Worm (Caenorhabditis elegans): ENCODE data around the gene F26A1.9.

The F26A1.9 gene

DNA sequence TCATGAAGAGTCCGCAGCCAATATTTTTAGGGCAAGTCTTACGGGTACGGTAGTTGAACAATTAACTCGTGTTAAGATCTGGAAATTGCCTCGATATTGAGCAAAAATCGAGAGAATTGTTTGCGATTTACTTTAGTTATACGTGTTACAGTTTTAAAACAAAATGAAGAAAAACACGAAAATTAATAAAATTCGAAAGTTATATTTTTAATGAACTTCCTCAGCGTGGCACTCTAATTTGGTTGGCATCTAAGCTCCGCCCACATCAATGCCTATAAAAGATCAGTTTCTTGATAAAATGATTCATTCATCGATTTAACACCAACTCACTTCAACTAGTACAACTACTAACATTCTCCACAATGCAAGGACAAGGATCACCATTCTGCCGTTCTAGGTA is 41.1 kb upstream of the F26A1.9 start, which contains the start of gene gipc-1:
gipc-1 (plus strand) TSS at position 301 of the 400 bp plus-strand sequence.
- TF ChIP-seq unc-30 (tag; optimal IDR thresholded peaks at IDR 0.05) (no peak), ama-1 (optimal IDR thresholded peaks at IDR 0.05) (no peak), blmp-1 (tag; optimal IDR thresholded peaks at IDR 0.05) (no peak), snpc-4 (tag; optimal IDR thresholded peaks at IDR 0.05) (no peak), mef-2 (tag; optimal IDR thresholded peaks at IDR 0.05) (no peak), nhr-85 (tag) (no peak), ztf-4 (tag; optimal IDR thresholded peaks at IDR 0.05) (no peak), C04F5.9 (tag; optimal IDR thresholded peaks at IDR 0.05) (no peak), nhr-76 (tag; optimal IDR thresholded peaks at IDR 0.05) (no peak), efl-3 (GFP tag; optimal IDR thresholded peaks at IDR 0.05) (no peak), hlh-4 (tag; optimal IDR thresholded peaks at IDR 0.05) (no peak), dsc-1 (tag; optimal IDR thresholded peaks at IDR 0.05) (no peak), ets-5 (GFP tag; IDR thresholded peaks at IDR 0.05) (no peak), ceh-8 (GFP tag; optimal IDR thresholded peaks at IDR 0.05) (no peak), F16B12.6 (tag; optimal IDR thresholded peaks at IDR 0.05) (no peak), egl-27 (tag; optimal IDR thresholded peaks at IDR 0.05) (no peak), grh-1 (GFP tag; IDR thresholded peaks at IDR 0.05) (no peak), fkh-4 (tag; optimal IDR thresholded peaks at IDR 0.05; ENCODE audit: borderline replicate concordance) (no peak), nhr-12 (tag; optimal IDR thresholded peaks at IDR 0.05) (no peak), skn-1 (tag; optimal IDR thresholded peaks at IDR 0.05) (no peak)

DNA sequence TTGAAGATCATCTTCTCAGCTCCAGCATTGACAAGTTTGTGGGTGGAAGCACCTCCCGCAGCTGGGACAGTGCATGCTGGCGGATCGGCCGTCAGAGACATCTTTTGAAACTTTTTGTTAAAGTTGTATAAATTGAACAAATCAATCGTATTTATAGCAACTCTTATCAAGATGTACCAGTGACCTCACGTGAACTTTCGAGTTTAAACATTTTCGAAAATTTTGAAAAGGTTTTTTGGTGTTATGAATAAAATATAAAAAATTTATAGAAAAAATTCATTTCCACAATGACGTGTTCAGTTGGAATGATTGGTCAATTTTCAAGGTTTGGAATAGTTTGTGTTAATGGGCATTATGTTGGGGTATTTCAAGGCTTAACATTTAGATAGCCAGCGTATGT is 39.3 kb upstream of the F26A1.9 start, which contains the start of the genes msd-4 and C35D10.3:
msd-4 (minus strand) TSS at position 101 of the 400 bp plus-strand sequence.
C35D10.3 (plus strand) TSS at position 279 of the 400 bp plus-strand sequence.
- TF ChIP-seq C16A3.4 (tag; optimal IDR thresholded peaks at IDR 0.05) (no peak), swsn-7 (tag; optimal IDR thresholded peaks at IDR 0.05) (no peak), fos-1 (tag; optimal IDR thresholded peaks at IDR 0.05) (no peak), hlh-17 (GFP tag; optimal IDR thresholded peaks at IDR 0.05; ENCODE audit: borderline replicate concordance) (no peak), ets-5 (GFP tag; IDR thresholded peaks at IDR 0.05) (no peak), ztf-11 (tag; optimal IDR thresholded peaks at IDR 0.05) (no peak), mab-9 (GFP tag; IDR thresholded peaks at IDR 0.05) (no peak), pag-3 (tag; optimal IDR thresholded peaks at IDR 0.05; ENCODE audit: borderline replicate concordance, insufficient read depth) (no peak), nhr-84 (tag; optimal IDR thresholded peaks at IDR 0.05) (no peak), tbx-2 (tag; optimal IDR thresholded peaks at IDR 0.05) (no peak), nhr-77 (tag; optimal IDR thresholded peaks at IDR 0.05) (no peak), zip-4 (GFP tag; optimal IDR thresholded peaks at IDR 0.05) (no peak), ceh-8 (GFP tag; optimal IDR thresholded peaks at IDR 0.05) (no peak), skn-1 (tag; optimal IDR thresholded peaks at IDR 0.05) (no peak)

DNA sequence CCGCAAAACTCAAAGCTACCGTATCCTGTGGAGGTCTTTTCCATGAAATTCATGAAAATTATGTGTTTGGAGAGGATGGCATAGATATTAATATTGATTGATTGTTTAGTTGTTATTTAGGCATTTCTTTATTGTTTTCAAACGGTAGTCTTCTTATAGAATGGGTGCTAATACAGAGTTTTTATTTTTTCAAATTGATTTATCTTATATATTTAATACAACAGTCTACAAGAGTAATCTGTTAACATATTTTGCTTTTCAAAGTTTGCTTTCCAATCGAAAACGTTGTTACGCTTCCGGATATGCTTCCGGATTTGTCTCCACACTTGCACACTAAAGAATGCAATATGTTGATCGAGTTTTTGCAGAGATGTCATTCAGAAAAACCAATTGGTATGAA is 37.4 kb upstream of the F26A1.9 start, which contains the start of gene C35D10.17:
C35D10.17 (plus strand) TSS at position 301 of the 400 bp plus-strand sequence.
- TF ChIP-seq nhr-28 (tag; optimal IDR thresholded peaks at IDR 0.05) (no peak), nhr-12 (tag; optimal IDR thresholded peaks at IDR 0.05) (no peak), C16A3.4 (tag; optimal IDR thresholded peaks at IDR 0.05) (no peak), unc-130 (tag; optimal IDR thresholded peaks at IDR 0.05) (no peak), fkh-4 (tag; optimal IDR thresholded peaks at IDR 0.05; ENCODE audit: borderline replicate concordance) (no peak), aha-1 (tag; optimal IDR thresholded peaks at IDR 0.05) (no peak), ceh-88 (GFP tag; IDR thresholded peaks at IDR 0.05) (no peak), jun-1 (tag; optimal IDR thresholded peaks at IDR 0.05) (no peak), efl-3 (GFP tag; optimal IDR thresholded peaks at IDR 0.05) (no peak), nhr-237 (tag; optimal IDR thresholded peaks at IDR 0.05) (no peak), fkh-8 (tag; optimal IDR thresholded peaks at IDR 0.05) (no peak), unc-86 (tag; optimal IDR thresholded peaks at IDR 0.05) (no peak), pag-3 (tag; optimal IDR thresholded peaks at IDR 0.05; ENCODE audit: borderline replicate concordance, insufficient read depth) (no peak), Y116A8C.19 (tag; optimal IDR thresholded peaks at IDR 0.05; ENCODE audit: borderline replicate concordance) (no peak), mef-2 (tag; optimal IDR thresholded peaks at IDR 0.05) (no peak), lin-14 (GFP tag; optimal IDR thresholded peaks at IDR 0.05) (no peak), fkh-10 (GFP tag; optimal IDR thresholded peaks at IDR 0.05) (no peak), fos-1 (tag; optimal IDR thresholded peaks at IDR 0.05) (no peak)

Measured in whole organism, L1 larva.